Worm (Caenorhabditis elegans): ENCODE data around the gene K08E3.2.

- TF ChIP-seq med-1 (GFP tag; optimal IDR thresholded peaks at IDR 0.05; ENCODE audit: insufficient read depth) (no peak), flt-1 (GFP tag; IDR thresholded peaks at IDR 0.05) (no peak), ztf-29 (GFP tag; IDR thresholded peaks at IDR 0.05) (no peak), cog-1 (tag; optimal IDR thresholded peaks at IDR 0.05) (no peak), tab-1 (GFP tag; IDR thresholded peaks at IDR 0.05) (no peak), ztf-23 (GFP tag; IDR thresholded peaks at IDR 0.05) (no peak), T22C8.4 (GFP tag; IDR thresholded peaks at IDR 0.05) (no peak), ref-1 (GFP tag; conservative IDR thresholded peaks at IDR 0.05) (no peak), klf-2 (GFP tag; conservative IDR thresholded peaks at IDR 0.05) (no peak)
These were observed 18.7 kb downstream of the K08E3.2 start for ce11 chrIII:13729760-13730159.

Data from whole organism, midembryonic.